Fruit fly (Drosophila melanogaster): ENCODE data around the gene CG13933.
A peak's percentile ranks its signal among the peaks of the same experiment; 100 is the strongest.

dm6 chr3L:1754935-1755334 lies 20.0 kb downstream of the CG13933 start:
- TF ChIP-seq Deaf1 (tag; optimal IDR thresholded peaks at IDR 0.05) (no peak), CG10267 (tag; optimal IDR thresholded peaks at IDR 0.05) (no peak), HmgD (GFP tag; optimal IDR thresholded peaks at IDR 0.05) (no peak), Eip74EF (GFP tag; optimal IDR thresholded peaks at IDR 0.05) (no peak), TFAM (GFP tag; optimal IDR thresholded peaks at IDR 0.05) (no peak), CTCF (GFP tag; optimal IDR thresholded peaks at IDR 0.05) (no peak), rib (GFP tag; IDR thresholded peaks at IDR 0.05) (no peak), lov (optimal IDR thresholded peaks at IDR 0.05) (no peak), lov (GFP tag; IDR thresholded peaks at IDR 0.05) (0 out of 3 replicates have a peak, but pooled peaks have one; percentile 36), abd-A (tag; optimal IDR thresholded peaks at IDR 0.05) (no peak)
